Worm (Caenorhabditis elegans) whole organism, L1 larva: ENCODE data around the gene F47F2.1.

Experiments used
- jun-1 ChIP-seq: fragments of 150-350 bp; optimal IDR thresholded peaks from 2 replicates; lab custom pipeline; 2014; ENCODE audit warnings: missing biosample characterization, missing genetic modification reagents, missing genetic modification characterization
- nhr-77 ChIP-seq: fragments of 150-350 bp; optimal IDR thresholded peaks from 2 replicates; lab custom pipeline; 2014; ENCODE audit warnings: missing biosample characterization, missing genetic modification characterization
- unc-62 ChIP-seq: fragments of 150-350 bp; optimal IDR thresholded peaks from 2 replicates; lab custom pipeline; 2014; ENCODE audit warnings: missing biosample characterization, missing genetic modification reagents, missing genetic modification characterization

DNA sequence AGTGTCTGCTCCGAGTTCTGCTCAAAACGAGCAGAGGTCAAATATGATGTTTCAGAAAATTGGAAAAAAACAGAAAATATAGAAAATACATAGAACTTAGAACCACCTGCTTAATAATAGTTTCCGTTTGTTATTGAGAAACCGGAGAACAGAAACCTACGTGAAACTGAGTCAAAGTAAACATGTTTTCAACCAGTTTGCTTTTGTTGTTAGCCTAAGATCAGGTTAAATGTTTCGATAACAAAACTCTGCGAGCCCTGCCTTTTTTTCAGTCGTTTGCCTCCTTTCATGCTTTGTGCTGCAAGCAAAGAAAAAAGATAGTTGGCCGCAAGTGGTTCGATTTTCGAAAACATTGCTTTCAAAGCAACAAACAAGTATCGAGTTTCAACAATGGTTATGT lies 47.5 kb upstream of the F47F2.1 start:
- TF ChIP-seq jun-1 (no peak), nhr-77 (tag; lab: Kevin White, UChicago) (no peak), unc-62 (GFP tag; lab: Kevin White, UChicago) (no peak)
